Worm (Caenorhabditis elegans) whole organism, young adult: ENCODE measurements around the gene T26E4.3.
"Not testable (repeated sequence)": the region's sequence is repeated elsewhere in the genome, so short reads cannot be mapped to it uniquely, and the experiment has no call there.

Source experiments
- B0019.2 ChIP-seq: fragments of 200-800 bp; sonication (Bioruptor generic); conservative IDR thresholded peaks from 2 replicates; pipeline ENCODE4 v1.3.6; 2022; ENCODE audit warnings: missing genetic modification reagents, missing genetic modification characterization, missing compliant biosample characterization
- D2030.7 ChIP-seq: fragments of 200-800 bp; sonication (Bioruptor generic); IDR thresholded peaks from 2 replicates; pipeline ENCODE4 v1.3.6; 2022; ENCODE audit warnings: missing genetic modification reagents, missing genetic modification characterization, missing compliant biosample characterization
- F10E7.11 ChIP-seq: sonication (generic microtip); optimal IDR thresholded peaks from 2 replicates; lab custom pipeline; 2017; ENCODE audit warnings: mild to moderate bottlenecking, missing genetic modification characterization, moderate library complexity, missing compliant biosample characterization
- F33H1.4 ChIP-seq: fragments of 200-800 bp; sonication (Bioruptor generic); IDR thresholded peaks from 2 replicates; pipeline ENCODE4 v1.3.6; 2022; ENCODE audit warnings: missing genetic modification reagents, missing genetic modification characterization, missing compliant biosample characterization
- Y56A3A.18 ChIP-seq: fragments of 200-800 bp; sonication (Bioruptor generic); IDR thresholded peaks from 2 replicates; pipeline ENCODE4 v1.3.6; 2022; ENCODE audit warnings: missing genetic modification reagents, missing genetic modification characterization, missing compliant biosample characterization
- Y67H2A.10 ChIP-seq: fragments of 200-800 bp; sonication (Bioruptor generic); conservative IDR thresholded peaks from 2 replicates; pipeline ENCODE4 v1.3.6; 2022; ENCODE audit warnings: missing genetic modification reagents, missing genetic modification characterization, missing compliant biosample characterization
- akir-1 ChIP-seq: fragments of 200-800 bp; sonication (Bioruptor generic); optimal IDR thresholded peaks from 2 replicates; lab custom pipeline; 2018; ENCODE audit warnings: mild to moderate bottlenecking, missing genetic modification characterization, moderate library complexity, missing compliant biosample characterization
- ama-1 ChIP-seq, 3 experiments: fragments of 150-350 bp in 1 of 3; sonication (generic microtip) in 2 of 3; optimal IDR thresholded peaks; 2 replicates each; lab custom pipeline; 2014 to 2018; ENCODE audit warnings: missing biosample characterization in 2 of 3, missing genetic modification characterization in 2 of 3, missing genetic modification reagents in 2 of 3
- atf-7 ChIP-seq: sonication (generic microtip); optimal IDR thresholded peaks from 2 replicates; lab custom pipeline; 2017; ENCODE audit warnings: mild to moderate bottlenecking, missing genetic modification characterization, missing compliant biosample characterization
- bed-1 ChIP-seq: fragments of 200-800 bp; sonication (Bioruptor generic); IDR thresholded peaks from 2 replicates; pipeline ENCODE4 v1.3.6; 2022; ENCODE audit warnings: missing genetic modification reagents, missing genetic modification characterization, missing compliant biosample characterization
- ccch-3 ChIP-seq: fragments of 200-800 bp; sonication (Bioruptor generic); optimal IDR thresholded peaks from 2 replicates; lab custom pipeline; 2018; ENCODE audit warnings: mild to moderate bottlenecking, missing genetic modification characterization, missing compliant biosample characterization
- cebp-1 ChIP-seq, 2 experiments: fragments of 200-800 bp in 1 of 2; sonication (Bioruptor generic) in 1 of 2; sonication (generic microtip) in 1 of 2; IDR thresholded peaks in 1 of 2; optimal IDR thresholded peaks in 1 of 2; 2 replicates each; pipeline versions ENCODE4 v1.3.6 to Lab custom; 2017 to 2022; ENCODE audit warnings: missing compliant biosample characterization in 2 of 2, missing genetic modification characterization in 2 of 2, mild to moderate bottlenecking in 1 of 2, missing genetic modification reagents in 1 of 2, moderate library complexity in 1 of 2
- ceh-27 ChIP-seq: fragments of 200-800 bp; sonication (Bioruptor generic); optimal IDR thresholded peaks from 2 replicates; lab custom pipeline; 2018; ENCODE audit warnings: mild to moderate bottlenecking, missing genetic modification characterization, moderate library complexity, missing compliant biosample characterization
- ceh-58 ChIP-seq: fragments of 200-800 bp; sonication (Bioruptor generic); IDR thresholded peaks from 2 replicates; pipeline ENCODE4 v1.3.6; 2022; ENCODE audit warnings: missing genetic modification characterization, missing compliant biosample characterization
- fkh-3 ChIP-seq: sonication (generic microtip); optimal IDR thresholded peaks from 2 replicates; lab custom pipeline; 2016; ENCODE audit warnings: mild to moderate bottlenecking, missing genetic modification characterization, missing compliant biosample characterization
- hlh-26 ChIP-seq: fragments of 200-800 bp; sonication (Bioruptor generic); conservative IDR thresholded peaks from 2 replicates; pipeline ENCODE4 v1.3.6; 2022; ENCODE audit warnings: missing genetic modification reagents, missing genetic modification characterization, missing compliant biosample characterization
- hrde-1 ChIP-seq: sonication (generic microtip); optimal IDR thresholded peaks from 2 replicates; lab custom pipeline; 2016; ENCODE audit warnings: missing genetic modification characterization, mild to moderate bottlenecking, missing compliant biosample characterization, moderate library complexity, missing genotype, missing genetic modification reagents, borderline replicate concordance
- lin-35 ChIP-seq, 3 experiments: fragments of 150-350 bp in 2 of 3; sonication (generic microtip) in 1 of 3; optimal IDR thresholded peaks; 2 replicates each; lab custom pipeline; 2014 to 2018; ENCODE audit warnings: missing biosample characterization in 3 of 3, missing genetic modification characterization in 3 of 3, missing genetic modification reagents in 3 of 3
- lir-1 ChIP-seq: fragments of 200-800 bp; sonication (Bioruptor generic); conservative IDR thresholded peaks from 2 replicates; pipeline ENCODE4 v1.3.6; 2022; ENCODE audit warnings: missing genetic modification reagents, missing genetic modification characterization, missing compliant biosample characterization
- madf-3 ChIP-seq: fragments of 200-800 bp; sonication (Bioruptor generic); IDR thresholded peaks from 2 replicates; pipeline ENCODE4 v1.3.6; 2022; ENCODE audit warnings: missing genetic modification reagents, missing genetic modification characterization, missing compliant biosample characterization
- madf-8 ChIP-seq: fragments of 200-800 bp; sonication (Bioruptor generic); conservative IDR thresholded peaks from 2 replicates; pipeline ENCODE4 v1.3.6; 2022; ENCODE audit warnings: missing genetic modification reagents, missing genetic modification characterization, missing compliant biosample characterization
- mcd-1 ChIP-seq: fragments of 200-800 bp; sonication (Bioruptor generic); IDR thresholded peaks from 2 replicates; pipeline ENCODE4 v1.3.6; 2022; ENCODE audit warnings: missing genetic modification reagents, missing genetic modification characterization, missing compliant biosample characterization
- mes-4 ChIP-seq: sonication (generic microtip); optimal IDR thresholded peaks from 2 replicates; lab custom pipeline; 2016; ENCODE audit warnings: missing genotype, missing genetic modification characterization, missing compliant biosample characterization
- nhr-179 ChIP-seq: sonication (generic microtip); optimal IDR thresholded peaks from 2 replicates; lab custom pipeline; 2016; ENCODE audit warnings: mild to moderate bottlenecking, missing genetic modification characterization, missing compliant biosample characterization
- nhr-80 ChIP-seq: sonication (generic microtip); optimal IDR thresholded peaks from 2 replicates; lab custom pipeline; 2016; ENCODE audit warnings: missing genetic modification characterization, missing compliant biosample characterization
- snpc-3.4 ChIP-seq: sonication (generic microtip); optimal IDR thresholded peaks from 2 replicates; lab custom pipeline; 2017; ENCODE audit warnings: missing genetic modification characterization, mild to moderate bottlenecking, missing compliant biosample characterization, antibody characterized with exemption, moderate library complexity, missing genotype, missing genetic modification reagents
- tbx-9 ChIP-seq: sonication (generic microtip); optimal IDR thresholded peaks from 2 replicates; lab custom pipeline; 2016; ENCODE audit warnings: borderline replicate concordance, missing genetic modification characterization, inconsistent platforms, missing compliant biosample characterization
- tlf-1 ChIP-seq: fragments of 200-800 bp; sonication (Bioruptor generic); optimal IDR thresholded peaks from 2 replicates; lab custom pipeline; 2018; ENCODE audit warnings: mild to moderate bottlenecking, missing genetic modification characterization, missing compliant biosample characterization
- unc-130 ChIP-seq: sonication (generic microtip); optimal IDR thresholded peaks from 2 replicates; lab custom pipeline; 2016; ENCODE audit warnings: missing genetic modification reagents, missing genetic modification characterization, missing compliant biosample characterization
- unc-62 ChIP-seq: fragments of 150-350 bp; optimal IDR thresholded peaks from 2 replicates; lab custom pipeline; 2014; ENCODE audit warnings: missing biosample characterization, missing genetic modification reagents, missing genetic modification characterization
- xnd-1 ChIP-seq: sonication (generic microtip); optimal IDR thresholded peaks from 2 replicates; lab custom pipeline; 2016; ENCODE audit warnings: missing genotype, missing genetic modification reagents, missing genetic modification characterization, missing compliant biosample characterization
- ztf-22 ChIP-seq: fragments of 200-800 bp; sonication (Bioruptor generic); optimal IDR thresholded peaks from 2 replicates; lab custom pipeline; 2018; ENCODE audit warnings: mild to moderate bottlenecking, missing genetic modification characterization, moderate library complexity, missing compliant biosample characterization
- ztf-26 ChIP-seq: sonication (generic microtip); optimal IDR thresholded peaks from 2 replicates; lab custom pipeline; 2017; ENCODE audit warnings: missing genetic modification characterization, missing compliant biosample characterization

Gene T26E4.3

DNA sequence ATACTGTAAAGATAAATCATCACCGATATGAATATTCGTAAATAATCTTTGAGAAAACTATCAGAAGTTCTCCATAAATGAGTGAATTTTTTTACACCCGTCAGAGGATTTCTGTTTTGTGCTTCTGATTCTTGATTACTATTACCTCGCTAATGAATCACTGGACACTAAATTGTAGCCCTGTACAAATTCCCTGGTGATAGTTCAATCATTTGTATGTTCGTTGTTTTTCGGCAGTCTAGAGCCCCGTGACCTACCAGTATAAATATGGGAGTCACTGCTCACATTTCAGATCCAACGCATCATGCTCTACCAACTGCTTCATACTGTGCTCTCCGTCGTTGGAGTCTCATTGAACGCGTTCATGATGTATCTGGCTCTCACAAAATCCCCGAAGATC, 20.5 kb downstream of the T26E4.3 start, which contains the start of gene srd-27:
Gene srd-27, plus strand, starts transcription at position 301 of the 400 bp plus-strand sequence.
- not testable (repeated sequence) for TF ChIP-seq F33H1.4 (GFP tag; lab: Robert Waterston, UW); akir-1 (GFP tag; lab: Kevin White, UChicago); ztf-26 (tag; lab: Kevin White, UChicago)

DNA sequence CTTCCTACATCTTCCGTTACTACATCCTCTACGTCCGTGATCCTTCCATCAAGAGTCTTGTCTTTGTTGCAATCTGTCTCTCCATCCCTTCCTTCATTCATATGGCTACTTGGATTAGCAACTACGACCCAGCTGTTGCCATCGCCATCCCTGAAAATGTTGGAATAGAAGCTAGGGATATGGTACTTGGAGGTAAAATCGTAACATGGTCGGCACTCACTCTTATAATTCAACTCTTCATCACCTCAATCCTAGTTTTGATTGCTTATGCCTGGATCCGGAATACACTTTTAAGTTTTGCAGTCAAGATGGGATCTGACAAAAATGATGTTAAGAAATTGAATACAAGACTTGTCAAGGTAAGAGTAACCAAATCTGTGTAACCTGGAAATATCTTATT, 21.2 kb downstream of the T26E4.3 start, which contains the start of gene T26E4.18:
Gene T26E4.18, minus strand, starts transcription at position 101 of the 400 bp plus-strand sequence.
- TF ChIP-seq hlh-26 (GFP tag; lab: Robert Waterston, UW); lir-1 (GFP tag; lab: Robert Waterston, UW); fkh-3 (tag; lab: Kevin White, UChicago): not testable (repeated sequence)

DNA sequence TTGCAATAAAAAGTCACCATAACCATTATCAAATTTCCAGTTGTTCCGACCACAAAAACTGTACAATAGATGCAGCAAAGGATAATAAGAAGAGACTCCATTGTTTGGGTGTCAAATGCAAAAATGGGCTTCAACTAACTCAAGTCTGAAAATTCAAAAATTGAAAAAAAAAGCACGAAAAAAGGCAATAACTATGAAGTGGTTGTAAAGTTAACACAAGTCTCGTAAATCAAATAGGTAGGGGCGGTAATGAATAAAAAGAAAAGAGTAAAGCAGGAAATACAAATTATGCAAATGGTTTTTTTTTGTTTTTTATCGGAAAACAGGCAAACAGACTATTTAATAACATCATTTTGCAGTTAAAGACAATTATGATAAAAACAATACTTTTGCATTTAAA, 24.8 kb downstream of the T26E4.3 start, which contains the start of gene srsx-38:
Gene srsx-38, minus strand, starts transcription at position 101 of the 400 bp plus-strand sequence.
- not testable (repeated sequence) for TF ChIP-seq snpc-3.4 (tag; lab: Kevin White, UChicago); lin-35 (GFP tag; optimal IDR thresholded peaks at IDR 0.05; lab: Kevin White, UChicago); bed-1 (GFP tag; lab: Robert Waterston, UW)

DNA sequence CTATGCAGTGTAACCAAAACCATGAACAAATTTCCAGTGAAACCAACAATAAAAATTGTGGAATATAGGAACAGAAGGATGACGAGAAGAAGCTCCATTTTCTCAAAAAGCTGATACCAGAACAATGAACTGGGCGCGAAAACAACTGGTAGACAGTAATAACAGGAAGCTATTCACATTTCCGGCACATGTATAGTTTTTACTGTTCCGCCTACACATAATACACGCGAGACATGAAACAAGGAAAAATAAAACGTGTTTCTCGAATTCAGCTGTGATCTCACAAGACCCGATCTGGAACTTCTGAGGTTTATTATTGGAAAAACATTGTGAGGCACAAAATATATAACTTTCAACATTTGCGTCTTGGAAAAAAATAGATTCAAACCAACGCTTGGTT, 26.9 kb downstream of the T26E4.3 start, which contains the start of gene srsx-36:
Gene srsx-36, minus strand, starts transcription at position 101 of the 400 bp plus-strand sequence.
- no peak for TF ChIP-seq cebp-1 (GFP tag; IDR thresholded peaks at IDR 0.05; lab: Robert Waterston, UW)
- no peak for TF ChIP-seq cebp-1 (tag; optimal IDR thresholded peaks at IDR 0.05; lab: Kevin White, UChicago)
- no peak for TF ChIP-seq ccch-3
- no peak for TF ChIP-seq nhr-179 (tag; lab: Kevin White, UChicago)
- no peak for TF ChIP-seq tbx-9 (tag; lab: Kevin White, UChicago)
- no peak for TF ChIP-seq xnd-1 (tag; lab: Kevin White, UChicago)
- TF ChIP-seq nhr-80 (tag; lab: Kevin White, UChicago): no peak
- TF ChIP-seq madf-8 (GFP tag; lab: Robert Waterston, UW): no peak
- TF ChIP-seq D2030.7 (GFP tag; lab: Robert Waterston, UW): no peak
- TF ChIP-seq mes-4 (tag; lab: Kevin White, UChicago): no peak
- TF ChIP-seq fkh-3 (tag; lab: Kevin White, UChicago): no peak
- TF ChIP-seq unc-62 (GFP tag; lab: Kevin White, UChicago): no peak
- TF ChIP-seq mcd-1 (GFP tag; lab: Robert Waterston, UW): no peak
- TF ChIP-seq ceh-27 (GFP tag; lab: Kevin White, UChicago): no peak
- TF ChIP-seq Y67H2A.10 (GFP tag; lab: Robert Waterston, UW): no peak
- TF ChIP-seq F10E7.11 (tag; lab: Kevin White, UChicago): no peak
- TF ChIP-seq Y56A3A.18 (GFP tag; lab: Robert Waterston, UW): no peak
- TF ChIP-seq tlf-1 (GFP tag; lab: Kevin White, UChicago): no peak
- no peak for TF ChIP-seq ztf-22 (GFP tag; lab: Kevin White, UChicago)
- TF ChIP-seq ceh-58 (GFP tag; lab: Robert Waterston, UW): no peak
- TF ChIP-seq B0019.2 (GFP tag; lab: Robert Waterston, UW): no peak

DNA sequence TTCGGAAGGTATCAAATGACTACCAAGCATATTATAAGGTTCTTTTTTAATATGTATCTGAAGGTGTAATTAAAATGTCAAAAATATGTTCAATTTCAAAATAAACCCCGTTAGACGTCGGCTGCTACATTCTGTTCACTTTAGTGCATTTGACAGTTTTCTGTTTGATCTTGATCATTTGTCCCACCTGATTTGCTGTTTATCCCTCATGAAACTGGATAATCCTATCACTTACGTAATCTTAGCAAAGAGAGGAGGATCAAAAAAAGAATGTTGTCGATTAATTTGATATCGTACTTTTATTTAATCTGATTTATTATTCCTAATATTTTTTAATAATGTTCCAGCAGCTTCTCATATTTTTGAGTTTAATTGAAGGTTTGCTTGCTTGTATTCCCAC, 27.9 kb downstream of the T26E4.3 start, which contains the start of gene F54B8.1:
Gene F54B8.1, plus strand, starts transcription at position 301 of the 400 bp plus-strand sequence.
- no peak for TF ChIP-seq unc-130
- no peak for TF ChIP-seq ama-1 (optimal IDR thresholded peaks at IDR 0.05; lab: Kevin White, UChicago)
- TF ChIP-seq ama-1 (GFP tag; optimal IDR thresholded peaks at IDR 0.05; lab: Kevin White, UChicago): no peak
- TF ChIP-seq madf-3 (GFP tag; lab: Robert Waterston, UW): no peak
- TF ChIP-seq atf-7 (tag; lab: Kevin White, UChicago): no peak
- no peak for TF ChIP-seq nhr-80 (tag; lab: Kevin White, UChicago)
- no peak for TF ChIP-seq hrde-1 (tag; lab: Kevin White, UChicago)
- no peak for TF ChIP-seq ceh-58 (GFP tag; lab: Robert Waterston, UW)
- TF ChIP-seq, all 124 proteins: peak for 0
